Fruit fly (Drosophila melanogaster) whole organism, wandering third instar larva: ENCODE data around the gene CG2211.

ENCODE experiments used
- Abd-B ChIP-seq: fragments of >200 bp; optimal IDR thresholded peaks from 2 replicates; lab custom pipeline; 2017; ENCODE audit warnings: missing biosample characterization, missing genetic modification characterization
- CG32264 ChIP-seq: fragments of 200-800 bp; sonication (Bioruptor generic); optimal IDR thresholded peaks from 2 replicates; lab custom pipeline; 2016; ENCODE audit warnings: missing biosample characterization, missing genetic modification characterization
- CG9705 ChIP-seq: fragments of 200-800 bp; sonication (Bioruptor generic); optimal IDR thresholded peaks from 2 replicates; lab custom pipeline; 2018; ENCODE audit warnings: missing biosample characterization, mild to moderate bottlenecking, missing genetic modification characterization
- CrebA ChIP-seq: fragments of 200-800 bp; sonication (Bioruptor generic); optimal IDR thresholded peaks from 2 replicates; lab custom pipeline; 2016; ENCODE audit warnings: missing biosample characterization, mild to moderate bottlenecking, missing genetic modification characterization, borderline replicate concordance
- Dfd ChIP-seq: fragments of >200 bp; optimal IDR thresholded peaks from 2 replicates; lab custom pipeline; 2017; ENCODE audit warnings: missing biosample characterization, missing genetic modification characterization
- Dif ChIP-seq: fragments of 200-275, 200-300 bp; sonication (Bioruptor generic); optimal IDR thresholded peaks from 2 replicates; lab custom pipeline; 2018; ENCODE audit warnings: missing biosample characterization, missing genetic modification characterization; ENCODE audit not compliant: partially characterized antibody
- GATAd ChIP-seq: sonication (Bioruptor generic); optimal IDR thresholded peaks from 2 replicates; lab custom pipeline; 2016; ENCODE audit warnings: missing biosample characterization, missing genetic modification characterization
- HLH106 ChIP-seq: fragments of 200-800 bp; optimal IDR thresholded peaks from 3 replicates; lab custom pipeline; 2019; ENCODE audit warnings: missing biosample characterization, mild to moderate bottlenecking, missing genetic modification characterization, moderate library complexity
- Hnf4 ChIP-seq: fragments of 200-800 bp; sonication (Bioruptor generic); optimal IDR thresholded peaks from 2 replicates; lab custom pipeline; 2016; ENCODE audit warnings: missing biosample characterization, mild to moderate bottlenecking, missing genetic modification characterization
- Hr78 ChIP-seq: fragments of >200 bp; optimal IDR thresholded peaks from 2 replicates; lab custom pipeline; 2017; ENCODE audit warnings: missing biosample characterization, missing genetic modification characterization
- Hr83 ChIP-seq: fragments of 200-300 bp; sonication (Bioruptor generic); optimal IDR thresholded peaks from 2 replicates; lab custom pipeline; 2016; ENCODE audit warnings: missing biosample characterization, mild to moderate bottlenecking, missing genetic modification characterization, moderate library complexity; ENCODE audit not compliant: poor library complexity, severe bottlenecking
- Jra ChIP-seq: sonication (Bioruptor generic); optimal IDR thresholded peaks from 2 replicates; lab custom pipeline; 2016; ENCODE audit warnings: missing biosample characterization, missing genetic modification characterization
- Mio ChIP-seq: sonication (Bioruptor generic); optimal IDR thresholded peaks from 2 replicates; lab custom pipeline; 2016; ENCODE audit warnings: missing biosample characterization, missing genetic modification characterization
- Myc ChIP-seq: fragments of >200 bp; optimal IDR thresholded peaks from 2 replicates; lab custom pipeline; 2017
- N ChIP-seq: fragments of >200 bp; optimal IDR thresholded peaks from 2 replicates; lab custom pipeline; 2018; ENCODE audit warnings: missing biosample characterization, missing external identifiers, missing genetic modification characterization
- OdsH ChIP-seq: fragments of 200-800 bp; sonication (Bioruptor generic); optimal IDR thresholded peaks from 2 replicates; lab custom pipeline; 2016; ENCODE audit warnings: missing biosample characterization, mild to moderate bottlenecking, missing genetic modification characterization
- Rel ChIP-seq, 2 experiments: fragments of 200-800 bp; sonication (Bioruptor generic) in 1 of 2; optimal IDR thresholded peaks; 2 replicates in 1 of 2; 3 replicates in 1 of 2; lab custom pipeline; 2016 to 2019; ENCODE audit warnings: mild to moderate bottlenecking in 2 of 2, missing biosample characterization in 2 of 2, missing genetic modification characterization in 2 of 2, moderate library complexity in 1 of 2
- Sp1 ChIP-seq: fragments of 200-800 bp; sonication (Bioruptor generic); optimal IDR thresholded peaks from 3 replicates; lab custom pipeline; 2019; ENCODE audit warnings: missing biosample characterization, mild to moderate bottlenecking, missing genetic modification characterization, moderate library complexity
- Vsx2 ChIP-seq: fragments of 200-300, 225-300 bp; sonication (Bioruptor generic); optimal IDR thresholded peaks from 2 replicates; lab custom pipeline; 2018; ENCODE audit warnings: missing biosample characterization, missing genetic modification characterization; ENCODE audit not compliant: partially characterized antibody
- br ChIP-seq: fragments of 200-800 bp; sonication (Bioruptor generic); optimal IDR thresholded peaks from 2 replicates; lab custom pipeline; 2016; ENCODE audit warnings: missing biosample characterization, missing genetic modification characterization
- brk ChIP-seq: fragments of 200-800 bp; sonication (Bioruptor generic); optimal IDR thresholded peaks from 2 replicates; lab custom pipeline; 2016; ENCODE audit warnings: missing biosample characterization, mild to moderate bottlenecking, missing genetic modification characterization
- dl ChIP-seq, 2 experiments: fragments of 175-275, 200-275 bp in 1 of 2; fragments of 200-275 bp in 1 of 2; sonication (Bioruptor generic); optimal IDR thresholded peaks; lab custom pipeline; 2018; ENCODE audit warnings: mild to moderate bottlenecking in 2 of 2, missing biosample characterization in 2 of 2, missing genetic modification characterization in 2 of 2, moderate library complexity in 2 of 2; ENCODE audit not compliant: partially characterized antibody in 2 of 2, insufficient read depth in 1 of 2
- dsf ChIP-seq: sonication (Bioruptor generic); optimal IDR thresholded peaks from 2 replicates; lab custom pipeline; 2016; ENCODE audit warnings: missing biosample characterization, missing genetic modification characterization, borderline replicate concordance
- ey ChIP-seq: fragments of 200-800 bp; sonication (Bioruptor generic); optimal IDR thresholded peaks from 2 replicates; lab custom pipeline; 2016; ENCODE audit warnings: missing biosample characterization, missing genetic modification characterization
- foxo ChIP-seq, 2 experiments: fragments of 200-800 bp; sonication (Bioruptor generic); optimal IDR thresholded peaks; 2 replicates in 1 of 2; 3 replicates in 1 of 2; lab custom pipeline; 2016 to 2017; ENCODE audit warnings: missing biosample characterization in 2 of 2, missing genetic modification characterization in 2 of 2
- fru ChIP-seq: fragments of 200-800 bp; sonication (Bioruptor generic); optimal IDR thresholded peaks from 3 replicates; lab custom pipeline; 2016; ENCODE audit warnings: missing biosample characterization, mild to moderate bottlenecking, missing genetic modification characterization
- h ChIP-seq: fragments of 200-800 bp; sonication (Bioruptor generic); optimal IDR thresholded peaks from 3 replicates; lab custom pipeline; 2016; ENCODE audit warnings: missing biosample characterization, mild to moderate bottlenecking, missing genetic modification characterization
- jim ChIP-seq: fragments of 175-275, 200-325 bp; sonication (Bioruptor generic); optimal IDR thresholded peaks from 2 replicates; lab custom pipeline; 2016; ENCODE audit warnings: missing biosample characterization, mild to moderate bottlenecking, missing genetic modification characterization
- lola ChIP-seq: fragments of >200 bp; optimal IDR thresholded peaks from 2 replicates; lab custom pipeline; 2017; ENCODE audit warnings: missing biosample characterization, missing genetic modification characterization
- pan ChIP-seq: fragments of >200 bp; optimal IDR thresholded peaks from 2 replicates; lab custom pipeline; 2017
- psq ChIP-seq: fragments of 200-800 bp; sonication (Bioruptor generic); optimal IDR thresholded peaks from 3 replicates; lab custom pipeline; 2017; ENCODE audit warnings: missing biosample characterization, mild to moderate bottlenecking, missing genetic modification characterization, moderate library complexity
- rgr ChIP-seq: fragments of 200-800 bp; sonication (Bioruptor generic); optimal IDR thresholded peaks from 3 replicates; lab custom pipeline; 2016; ENCODE audit warnings: missing biosample characterization, mild to moderate bottlenecking, missing genetic modification characterization
- sage ChIP-seq: fragments of 200-800 bp; sonication (Bioruptor generic); optimal IDR thresholded peaks from 2 replicates; lab custom pipeline; 2016; ENCODE audit warnings: missing biosample characterization, mild to moderate bottlenecking, missing genetic modification characterization
- sv ChIP-seq: fragments of 200-800 bp; sonication (Bioruptor generic); optimal IDR thresholded peaks from 3 replicates; lab custom pipeline; 2016; ENCODE audit warnings: missing biosample characterization, missing genetic modification characterization
- tai ChIP-seq: sonication (Bioruptor generic); optimal IDR thresholded peaks from 2 replicates; lab custom pipeline; 2016; ENCODE audit warnings: missing biosample characterization, missing genetic modification characterization
- woc ChIP-seq: sonication (Bioruptor generic); optimal IDR thresholded peaks from 2 replicates; lab custom pipeline; 2016; ENCODE audit warnings: missing biosample characterization, mild to moderate bottlenecking, missing genetic modification characterization

Gene CG2211

DNA sequence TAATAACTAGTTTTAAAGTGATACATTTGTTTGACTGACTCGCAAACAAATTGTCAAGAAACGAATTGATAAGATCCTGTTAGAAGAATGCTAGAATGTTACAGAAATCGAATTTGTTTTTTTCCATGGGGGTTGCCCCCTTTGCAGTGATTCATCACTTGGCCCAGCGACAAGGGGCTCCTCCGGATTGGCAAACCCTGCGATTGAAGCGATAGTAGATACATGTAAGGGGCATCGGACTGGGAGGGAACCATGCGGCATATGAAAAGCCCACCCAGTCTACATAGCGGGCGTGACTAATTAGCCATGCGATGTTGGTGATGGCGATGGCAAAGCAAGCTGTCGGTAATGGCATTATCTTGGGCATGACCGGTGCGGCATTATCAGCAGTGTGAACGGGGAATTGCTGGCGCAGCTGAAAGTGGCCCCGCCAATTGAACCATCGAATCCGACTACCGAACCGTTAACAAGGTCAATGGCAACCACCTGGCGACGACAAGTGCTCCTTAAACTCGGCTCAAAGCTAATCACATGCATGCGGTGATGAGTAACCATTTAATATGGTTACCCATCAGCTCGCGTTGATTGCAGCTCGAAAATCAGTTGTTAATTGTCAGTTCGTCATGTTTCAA is 11.9 kb upstream of the CG2211 start:
- TF ChIP-seq ey (GFP tag; lab: Kevin White, UChicago), result no peak
- TF ChIP-seq Vsx2 (GFP tag; lab: Kevin White, UChicago), result peak; percentile 48

DNA sequence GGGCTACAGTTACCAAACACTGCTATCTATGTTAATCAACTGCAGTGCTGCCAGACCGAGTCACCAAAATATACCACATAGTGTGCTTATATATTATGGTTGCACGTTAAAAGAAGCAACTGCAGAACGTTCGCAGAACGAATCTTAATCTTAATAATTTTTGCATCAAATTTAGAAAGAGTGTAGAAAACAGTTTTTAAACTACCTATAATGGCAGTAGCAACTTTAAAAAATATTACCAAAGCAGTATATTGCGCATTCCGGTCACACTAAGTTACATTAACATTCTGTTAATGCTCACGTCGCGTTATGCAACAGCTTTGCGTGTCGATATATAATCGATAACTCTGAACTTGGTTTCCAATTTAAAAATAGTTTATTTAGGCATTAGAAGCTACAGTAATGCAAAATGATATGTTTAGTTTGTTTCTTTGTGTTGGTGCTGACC is 7.0 kb upstream of the CG2211 start, which contains the start of gene indra:
Gene indra, minus strand, starts transcription at position 271 of the 448 bp plus-strand sequence.
- TF ChIP-seq dsf, result no peak
- TF ChIP-seq ey (GFP tag; lab: Kevin White, UChicago), result peak; percentile 79
- TF ChIP-seq Hr83, result no peak
- no peak for TF ChIP-seq Vsx2 (GFP tag; lab: Kevin White, UChicago)
- no peak for TF ChIP-seq lola (GFP tag; lab: Kevin White, UChicago)
- TF ChIP-seq foxo (GFP tag; optimal IDR thresholded peaks at IDR 0.05; lab: Kevin White, UChicago), result peak in 1 of 2 experiments; percentile 67
- peak; percentile 10 for TF ChIP-seq Mio (GFP tag; lab: Kevin White, UChicago)
- peak; percentile 72 for TF ChIP-seq h (GFP tag; lab: Kevin White, UChicago)
- TF ChIP-seq Hnf4 (GFP tag; lab: Kevin White, UChicago), result no peak
- no peak for TF ChIP-seq Hr78 (GFP tag; lab: Kevin White, UChicago)
- TF ChIP-seq dl (GFP tag; optimal IDR thresholded peaks at IDR 0.05; lab: Kevin White, UChicago; ENCODE audit: insufficient read depth in 1 of 2, partially characterized antibody in 2 of 2), result no peak
- peak; percentile 63 for TF ChIP-seq rgr (GFP tag; lab: Kevin White, UChicago)
- no peak for TF ChIP-seq CrebA (GFP tag; lab: Kevin White, UChicago)
- TF ChIP-seq brk (GFP tag; lab: Kevin White, UChicago), result no peak
- no peak for TF ChIP-seq tai
- peak; percentile 35 for TF ChIP-seq CG9705 (GFP tag; lab: Kevin White, UChicago)
- TF ChIP-seq Jra, result peak; percentile 53
- TF ChIP-seq Dfd (GFP tag; lab: Kevin White, UChicago), result no peak
- TF ChIP-seq GATAd (GFP tag; lab: Kevin White, UChicago), result no peak
- peak; percentile 68 for TF ChIP-seq sv (GFP tag; lab: Kevin White, UChicago)
- TF ChIP-seq N (GFP tag; lab: Kevin White, UChicago), result no peak
- no peak for TF ChIP-seq br
- TF ChIP-seq Abd-B, result no peak
- TF ChIP-seq pan (lab: Kevin White, UChicago), result no peak
- no peak for TF ChIP-seq sage
- TF ChIP-seq Myc, result peak; percentile 61
- no peak for TF ChIP-seq Dif (GFP tag; lab: Kevin White, UChicago)
- peak; percentile 69 for TF ChIP-seq fru (GFP tag; lab: Kevin White, UChicago)
- TF ChIP-seq CG32264 (GFP tag; lab: Kevin White, UChicago), result no peak
- TF ChIP-seq HLH106 (tag; lab: Kevin White, UChicago), result peak; percentile 69
- TF ChIP-seq woc (GFP tag; lab: Kevin White, UChicago), result peak; percentile 57
- no peak for TF ChIP-seq Rel (GFP tag; optimal IDR thresholded peaks at IDR 0.05; lab: Kevin White, UChicago)
- TF ChIP-seq Rel (tag; optimal IDR thresholded peaks at IDR 0.05; lab: Kevin White, UChicago), result peak; percentile 46
- TF ChIP-seq Sp1, result peak; percentile 53
- peak; percentile 31 for TF ChIP-seq psq (GFP tag; lab: Kevin White, UChicago)
- no peak for TF ChIP-seq jim (GFP tag; lab: Kevin White, UChicago)
- TF ChIP-seq OdsH (GFP tag; lab: Kevin White, UChicago), result no peak
